Worm (Caenorhabditis elegans) whole organism, L4 larva: ENCODE measurements around the gene R11.3.

Experiments
- D1046.2 ChIP-seq: fragments of 200-800 bp; sonication (Bioruptor generic); IDR thresholded peaks from 2 replicates; pipeline ENCODE4 v1.3.6; 2022; ENCODE audit warnings: missing genetic modification characterization, missing compliant biosample characterization
- F26F4.8 ChIP-seq: fragments of 200-800 bp; sonication (Bioruptor generic); conservative IDR thresholded peaks from 2 replicates; pipeline ENCODE4 v1.3.6; 2022; ENCODE audit warnings: missing genetic modification characterization, missing compliant biosample characterization
- Y75B8A.6 ChIP-seq: fragments of 200-800 bp; sonication (Bioruptor generic); IDR thresholded peaks from 2 replicates; pipeline ENCODE4 v1.3.6; 2022; ENCODE audit warnings: missing genetic modification reagents, missing genetic modification characterization, missing compliant biosample characterization
- ZK546.5 ChIP-seq, 2 experiments: sonication (generic microtip); optimal IDR thresholded peaks; 2 replicates each; lab custom pipeline; 2017; ENCODE audit warnings: missing biosample characterization in 2 of 2, missing genetic modification characterization in 2 of 2
- aha-1 ChIP-seq: fragments of 150-350 bp; peaks from one replicate; lab custom pipeline; 2014; ENCODE audit warnings: missing biosample characterization, missing genetic modification characterization
- daf-16 ChIP-seq, 3 experiments: sonication (generic microtip); optimal IDR thresholded peaks; 2 replicates each; lab custom pipeline; 2016 to 2017; ENCODE audit warnings: missing genetic modification characterization in 3 of 3, missing genetic modification reagents in 3 of 3, mild to moderate bottlenecking in 2 of 3, missing compliant biosample characterization in 2 of 3, missing biosample characterization in 1 of 3, moderate library complexity in 1 of 3
- daf-19 ChIP-seq: fragments of 200-800 bp; sonication (Bioruptor generic); conservative IDR thresholded peaks from 2 replicates; pipeline ENCODE4 v1.3.6; 2022; ENCODE audit warnings: missing genetic modification characterization, missing compliant biosample characterization
- dmd-6 ChIP-seq: fragments of 200-800 bp; sonication (Bioruptor generic); IDR thresholded peaks from 2 replicates; pipeline ENCODE4 v1.3.6; 2022; ENCODE audit warnings: missing genetic modification reagents, missing genetic modification characterization, missing compliant biosample characterization
- dmd-9 ChIP-seq: fragments of 200-800 bp; sonication (Bioruptor generic); IDR thresholded peaks from 2 replicates; pipeline ENCODE4 v1.3.6; 2022; ENCODE audit warnings: missing genetic modification reagents, missing genetic modification characterization, missing compliant biosample characterization
- dve-1 ChIP-seq: sonication (generic microtip); optimal IDR thresholded peaks from 2 replicates; lab custom pipeline; 2017; ENCODE audit warnings: antibody characterized with exemption, mild to moderate bottlenecking, missing genetic modification characterization, missing compliant biosample characterization; ENCODE audit not compliant: insufficient read depth
- egl-43 ChIP-seq: fragments of 200-800 bp; sonication (Bioruptor generic); IDR thresholded peaks from 2 replicates; pipeline ENCODE4 v1.3.6; 2022; ENCODE audit warnings: missing genetic modification reagents, missing genetic modification characterization, missing compliant biosample characterization
- fos-1 ChIP-seq: fragments of 150-350 bp; optimal IDR thresholded peaks from 2 replicates; lab custom pipeline; 2014; ENCODE audit warnings: missing biosample characterization, missing genetic modification characterization
- hif-1 ChIP-seq, 2 experiments: sonication (generic microtip); optimal IDR thresholded peaks; 2 replicates each; lab custom pipeline; 2016 to 2017; ENCODE audit warnings: missing compliant biosample characterization in 2 of 2, missing genetic modification characterization in 2 of 2, missing genetic modification reagents in 2 of 2, missing genotype in 2 of 2, mild to moderate bottlenecking in 1 of 2
- hlh-11 ChIP-seq: fragments of 200-800 bp; sonication (Bioruptor generic); optimal IDR thresholded peaks from 2 replicates; lab custom pipeline; 2018; ENCODE audit warnings: mild to moderate bottlenecking, missing genetic modification characterization, missing compliant biosample characterization
- hlh-30 ChIP-seq: sonication (generic microtip); optimal IDR thresholded peaks from 2 replicates; lab custom pipeline; 2017; ENCODE audit warnings: antibody characterized with exemption, mild to moderate bottlenecking, missing genetic modification characterization, missing compliant biosample characterization; ENCODE audit not compliant: insufficient read depth
- lin-1 ChIP-seq: fragments of 200-800 bp; sonication (Bioruptor generic); IDR thresholded peaks from 2 replicates; pipeline ENCODE4 v1.3.6; 2022; ENCODE audit warnings: missing genetic modification reagents, missing genetic modification characterization, missing compliant biosample characterization
- lin-29 ChIP-seq: fragments of 200-800 bp; sonication (Bioruptor generic); IDR thresholded peaks from 2 replicates; pipeline ENCODE4 v1.3.6; 2022; ENCODE audit warnings: missing genetic modification reagents, missing genetic modification characterization, missing compliant biosample characterization
- lin-39 ChIP-seq: fragments of 150-350 bp; optimal IDR thresholded peaks from 2 replicates; lab custom pipeline; 2014; ENCODE audit warnings: missing biosample characterization, missing genetic modification reagents, missing genetic modification characterization
- lsy-2 ChIP-seq, 2 experiments: fragments of 150-350 bp in 1 of 2; sonication (generic microtip) in 1 of 2; optimal IDR thresholded peaks; 2 replicates each; lab custom pipeline; 2014 to 2017; ENCODE audit warnings: missing biosample characterization in 2 of 2, missing genetic modification characterization in 2 of 2
- mdl-1 ChIP-seq, 2 experiments: fragments of 150-350 bp in 1 of 2; sonication (generic microtip) in 1 of 2; optimal IDR thresholded peaks; 2 replicates each; lab custom pipeline; 2014 to 2017; ENCODE audit warnings: missing biosample characterization in 2 of 2, missing genetic modification characterization in 2 of 2
- nhr-28 ChIP-seq: fragments of 150-350 bp; optimal IDR thresholded peaks from 2 replicates; lab custom pipeline; 2014; ENCODE audit warnings: missing biosample characterization, missing genetic modification characterization
- nhr-42 ChIP-seq: fragments of 200-800 bp; sonication (Bioruptor generic); IDR thresholded peaks from 2 replicates; pipeline ENCODE4 v1.3.6; 2022; ENCODE audit warnings: missing genetic modification characterization, missing compliant biosample characterization
- nhr-48 ChIP-seq: sonication (generic microtip); optimal IDR thresholded peaks from 2 replicates; lab custom pipeline; 2016; ENCODE audit warnings: mild to moderate bottlenecking, missing genetic modification characterization, missing compliant biosample characterization
- nhr-76 ChIP-seq: fragments of 150-350 bp; optimal IDR thresholded peaks from 2 replicates; lab custom pipeline; 2014; ENCODE audit warnings: missing biosample characterization, missing genetic modification characterization
- nhr-77 ChIP-seq: fragments of 150-350 bp; optimal IDR thresholded peaks from 2 replicates; lab custom pipeline; 2014; ENCODE audit warnings: missing biosample characterization, missing genetic modification characterization
- pha-4 ChIP-seq, 2 experiments: fragments of 150-350 bp in 1 of 2; fragments of 200-800 bp in 1 of 2; sonication (Bioruptor generic) in 1 of 2; IDR thresholded peaks in 1 of 2; optimal IDR thresholded peaks in 1 of 2; 2 replicates each; pipeline versions ENCODE4 v1.3.6 to Lab custom; 2014 to 2022; ENCODE audit warnings: missing genetic modification characterization in 2 of 2, missing genetic modification reagents in 2 of 2, missing biosample characterization in 1 of 2, missing compliant biosample characterization in 1 of 2
- php-3 ChIP-seq: fragments of 200-800 bp; sonication (Bioruptor generic); IDR thresholded peaks from 2 replicates; pipeline ENCODE4 v1.3.6; 2022; ENCODE audit warnings: missing genetic modification reagents, missing genetic modification characterization, missing compliant biosample characterization
- pqm-1 ChIP-seq: sonication (generic microtip); optimal IDR thresholded peaks from 2 replicates; lab custom pipeline; 2017; ENCODE audit warnings: missing biosample characterization, missing genetic modification characterization
- tra-1 ChIP-seq: fragments of 200-800 bp; sonication (Bioruptor generic); IDR thresholded peaks from 2 replicates; pipeline ENCODE4 v1.3.6; 2022; ENCODE audit warnings: missing genetic modification reagents, missing genetic modification characterization, missing compliant biosample characterization
- unc-130 ChIP-seq: sonication (generic microtip); optimal IDR thresholded peaks from 2 replicates; lab custom pipeline; 2016; ENCODE audit warnings: missing genetic modification reagents, missing genetic modification characterization, missing compliant biosample characterization
- unc-39 ChIP-seq: sonication (generic microtip); optimal IDR thresholded peaks from 2 replicates; lab custom pipeline; 2017; ENCODE audit warnings: missing biosample characterization, missing genetic modification characterization
- unc-62 ChIP-seq, 3 experiments: fragments of 150-350 bp in 1 of 3; sonication (generic microtip); optimal IDR thresholded peaks in 2 of 3; peaks in 1 of 3; 1 replicate in 1 of 3; 2 replicates in 2 of 3; lab custom pipeline; 2014 to 2017; ENCODE audit warnings: missing biosample characterization in 3 of 3, missing genetic modification characterization in 3 of 3, missing genetic modification reagents in 3 of 3, missing genotype in 1 of 3
- zip-2 ChIP-seq: fragments of 150-350 bp; optimal IDR thresholded peaks from 2 replicates; lab custom pipeline; 2014; ENCODE audit warnings: missing biosample characterization, missing genetic modification characterization

R11.3 gene

ce11 chrX:16192574-16192973 lies 6.5 kb downstream of the R11.3 start (continued):
- peak in 1 of 2 experiments; percentile 74 for TF ChIP-seq hif-1 (tag; optimal IDR thresholded peaks at IDR 0.05; lab: Kevin White, UChicago)
- TF ChIP-seq hlh-11 (tag; lab: Kevin White, UChicago): peak; percentile 94
- TF ChIP-seq ZK546.5 (tag; optimal IDR thresholded peaks at IDR 0.05; lab: Kevin White, UChicago): no peak
- peak; percentile 59; the same call in 1 of the 2 replicates for TF ChIP-seq pha-4 (GFP tag; IDR thresholded peaks at IDR 0.05; lab: Robert Waterston, UW)
- TF ChIP-seq pha-4 (tag; optimal IDR thresholded peaks at IDR 0.05; lab: Kevin White, UChicago): no peak
- peak; percentile 34 for TF ChIP-seq aha-1 (tag; lab: Kevin White, UChicago)
- TF ChIP-seq tra-1 (GFP tag; lab: Robert Waterston, UW): peak; percentile 77; the same call in 1 of the 2 replicates
- no peak for TF ChIP-seq nhr-76 (tag; lab: Kevin White, UChicago)
- peak; percentile 85 for TF ChIP-seq nhr-48
- peak; percentile 5 to 50 for TF ChIP-seq lsy-2 (tag; optimal IDR thresholded peaks at IDR 0.05; lab: Kevin White, UChicago)
- TF ChIP-seq lin-39 (tag; lab: Kevin White, UChicago): no peak
- no peak for TF ChIP-seq F26F4.8 (GFP tag; lab: Robert Waterston, UW)
- 0 out of 2 replicates have a peak, but pooled peaks have one; percentile 28 for TF ChIP-seq nhr-42 (GFP tag; lab: Robert Waterston, UW)
- no peak for TF ChIP-seq lin-29
- peak; percentile 73 for TF ChIP-seq php-3 (GFP tag; lab: Robert Waterston, UW)
- TF ChIP-seq hlh-30 (tag; lab: Kevin White, UChicago): peak; percentile 56
- TF ChIP-seq zip-2 (tag; lab: Kevin White, UChicago): no peak
- peak; percentile 94 for TF ChIP-seq pqm-1 (tag; lab: Kevin White, UChicago)
- TF ChIP-seq fos-1 (tag; lab: Kevin White, UChicago): peak; percentile 5
- peak; percentile 80 for TF ChIP-seq nhr-77
- peak; percentile 97 for TF ChIP-seq dve-1 (tag; lab: Kevin White, UChicago)
- TF ChIP-seq daf-19 (GFP tag; lab: Robert Waterston, UW): no peak
- TF ChIP-seq Y75B8A.6 (GFP tag; lab: Robert Waterston, UW): no peak
- TF ChIP-seq lin-1 (GFP tag; lab: Robert Waterston, UW): peak; percentile 77

ce11 chrX:16189227-16189906 lies 9.7 kb downstream of the R11.3 start, which contains the start of gene slc-25A21:
Gene slc-25A21 (plus strand): TSS chrX:16189856.
- TF ChIP-seq nhr-28 (tag; lab: Kevin White, UChicago) (peak; percentile 14), unc-130 (GFP tag; lab: Kevin White, UChicago) (no peak), dmd-9 (no peak), daf-16 (GFP tag; optimal IDR thresholded peaks at IDR 0.05; lab: Kevin White, UChicago) (no peak), daf-16 (tag; optimal IDR thresholded peaks at IDR 0.05; lab: Kevin White, UChicago) (peak; percentile 22), dmd-6 (GFP tag; lab: Robert Waterston, UW) (peak; percentile 9; the same call in 1 of the 2 replicates), mdl-1 (tag; optimal IDR thresholded peaks at IDR 0.05; lab: Kevin White, UChicago) (peak in 1 of 2 experiments; percentile 30)

- 0 out of 2 replicates have a peak, but pooled peaks have one; percentile 40 for TF ChIP-seq egl-43
- no peak for TF ChIP-seq unc-39 (tag; lab: Kevin White, UChicago)
- TF ChIP-seq php-3 (GFP tag; lab: Robert Waterston, UW): 0 out of 2 replicates have a peak, but pooled peaks have one; percentile 16
- TF ChIP-seq aha-1 (tag; lab: Kevin White, UChicago): peak; percentile 2
Observed at ce11 chrX:16184069-16184468, 15.0 kb downstream of the R11.3 start, which contains the start of gene nlp-67. Gene nlp-67 (plus strand): TSS chrX:16184369.

ce11 chrX:16172863-16173262 lies 26.2 kb downstream of the R11.3 start:
- peak; percentile 18 for TF ChIP-seq nhr-48
- TF ChIP-seq daf-16 (GFP tag; optimal IDR thresholded peaks at IDR 0.05; lab: Kevin White, UChicago): no peak
- TF ChIP-seq daf-16 (tag; optimal IDR thresholded peaks at IDR 0.05; lab: Kevin White, UChicago): no peak
- TF ChIP-seq hlh-30 (tag; lab: Kevin White, UChicago): peak; percentile 40
- peak; percentile 42 for TF ChIP-seq nhr-28 (tag; lab: Kevin White, UChicago)
- TF ChIP-seq D1046.2 (GFP tag; lab: Robert Waterston, UW): no peak
- TF ChIP-seq unc-62 (GFP tag; optimal IDR thresholded peaks at IDR 0.05 in 1 of 2; lab: Kevin White, UChicago): peak in 1 of 2 experiments; percentile 92
- no peak for TF ChIP-seq unc-62 (tag; optimal IDR thresholded peaks at IDR 0.05; lab: Kevin White, UChicago)
- TF ChIP-seq mdl-1 (tag; optimal IDR thresholded peaks at IDR 0.05; lab: Kevin White, UChicago): peak in 1 of 2 experiments; percentile 30
